Worm (Caenorhabditis elegans): ENCODE data around the gene M70.5.

Gene M70.5

DNA sequence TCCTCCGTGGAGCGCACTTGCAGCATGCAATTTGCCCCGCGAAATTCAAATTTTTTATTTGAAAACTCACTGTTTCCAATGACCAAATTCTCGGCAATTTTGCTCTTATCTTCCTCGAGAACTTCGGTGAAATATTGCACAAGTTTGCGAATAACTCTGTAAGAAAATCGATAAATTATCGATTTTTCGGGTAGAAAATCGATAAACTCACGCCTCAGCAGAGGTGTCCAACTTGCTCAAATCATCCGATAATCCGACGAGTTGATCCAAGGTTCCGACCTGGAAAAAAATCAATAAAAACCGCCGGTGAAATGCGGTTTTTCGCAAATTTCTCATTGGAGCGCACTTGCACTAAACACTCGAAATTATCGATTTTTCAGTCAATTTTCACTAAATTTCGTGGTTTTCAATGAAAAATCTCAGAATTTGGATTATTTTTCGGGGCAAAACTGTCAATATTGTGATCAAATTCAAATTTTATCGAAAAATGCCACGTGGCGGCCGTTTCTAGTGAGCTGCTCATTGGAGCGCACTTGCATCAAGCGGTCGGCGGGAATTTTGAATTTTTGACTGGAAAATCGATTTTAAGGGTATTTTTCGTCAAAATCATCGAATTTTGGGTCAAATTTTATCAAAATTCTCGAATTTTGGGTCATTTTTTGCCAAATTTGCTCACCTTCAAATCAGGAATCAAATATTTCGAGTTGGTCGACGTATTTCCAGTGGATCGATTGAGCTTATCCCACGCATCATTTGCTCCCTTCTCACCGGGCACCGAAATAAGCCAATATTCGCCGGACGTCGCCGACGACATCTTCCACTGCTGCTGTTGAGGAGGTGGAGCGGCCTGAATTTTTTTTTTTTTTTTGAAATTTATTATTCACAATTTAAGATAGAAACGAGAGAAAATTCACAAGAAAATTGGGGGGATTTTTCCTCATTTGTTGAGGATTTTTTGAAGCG is 38.6 kb upstream of the M70.5 start, which contains the start of gene vha-11:
vha-11 (minus strand) TSS at position 847 of the 963 bp plus-strand sequence.
- TF ChIP-seq F13C5.2 (tag; optimal IDR thresholded peaks at IDR 0.05), result no peak
- TF ChIP-seq B0310.2 (tag; optimal IDR thresholded peaks at IDR 0.05), result no peak
- TF ChIP-seq hmbx-1 (tag; optimal IDR thresholded peaks at IDR 0.05), result no peak
- TF ChIP-seq pes-1 (GFP tag; IDR thresholded peaks at IDR 0.05), result no peak
- no peak for TF ChIP-seq ceh-36 (tag; optimal IDR thresholded peaks at IDR 0.05)
- TF ChIP-seq tra-4 (tag; optimal IDR thresholded peaks at IDR 0.05), result no peak
- no peak for TF ChIP-seq hnd-1 (tag; optimal IDR thresholded peaks at IDR 0.05)
- no peak for TF ChIP-seq ets-7 (tag; optimal IDR thresholded peaks at IDR 0.05)
- TF ChIP-seq sea-1 (GFP tag; conservative IDR thresholded peaks at IDR 0.05), result no peak
- no peak for TF ChIP-seq ama-1 (optimal IDR thresholded peaks at IDR 0.05)
- TF ChIP-seq aly-1 (tag; optimal IDR thresholded peaks at IDR 0.05), result no peak
- no peak for TF ChIP-seq ceh-13 (GFP tag; optimal IDR thresholded peaks at IDR 0.05)
- no peak for TF ChIP-seq tbx-11 (GFP tag; IDR thresholded peaks at IDR 0.05)

DNA sequence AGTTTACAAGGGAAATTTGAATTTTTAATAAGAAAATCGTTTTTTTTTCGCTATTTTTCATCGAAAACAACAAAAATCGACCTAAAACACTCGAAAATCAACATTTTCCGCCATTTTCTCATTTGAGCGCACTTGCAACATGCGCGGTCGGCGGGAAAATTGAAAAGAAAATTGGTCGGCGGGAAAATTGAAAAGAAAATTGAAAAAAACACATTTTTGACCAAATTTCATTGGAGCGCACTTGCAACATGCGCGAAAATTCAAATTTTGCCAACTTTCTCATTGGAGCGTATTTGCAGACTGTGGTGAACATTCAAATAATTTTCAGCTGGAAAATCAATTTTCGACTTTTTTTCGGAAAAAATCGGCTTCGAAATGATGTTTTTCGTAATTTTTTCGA is 36.1 kb upstream of the M70.5 start:
- TF ChIP-seq aly-1 (tag; optimal IDR thresholded peaks at IDR 0.05), result no peak
- TF ChIP-seq hnd-1 (tag; optimal IDR thresholded peaks at IDR 0.05), result no peak
- TF ChIP-seq scrt-1 (GFP tag; IDR thresholded peaks at IDR 0.05), result no peak
- no peak for TF ChIP-seq hmbx-1 (tag; optimal IDR thresholded peaks at IDR 0.05)
- no peak for TF ChIP-seq B0310.2 (tag; optimal IDR thresholded peaks at IDR 0.05)
- no peak for TF ChIP-seq sea-1 (GFP tag; conservative IDR thresholded peaks at IDR 0.05)

- no peak for TF ChIP-seq ama-1 (optimal IDR thresholded peaks at IDR 0.05)
- TF ChIP-seq scrt-1 (GFP tag; IDR thresholded peaks at IDR 0.05), result no peak
- TF ChIP-seq tbx-11 (GFP tag; IDR thresholded peaks at IDR 0.05), result no peak
These were observed 32.8 kb upstream of the M70.5 start for ce11 chrIV:2308203-2308602.

DNA sequence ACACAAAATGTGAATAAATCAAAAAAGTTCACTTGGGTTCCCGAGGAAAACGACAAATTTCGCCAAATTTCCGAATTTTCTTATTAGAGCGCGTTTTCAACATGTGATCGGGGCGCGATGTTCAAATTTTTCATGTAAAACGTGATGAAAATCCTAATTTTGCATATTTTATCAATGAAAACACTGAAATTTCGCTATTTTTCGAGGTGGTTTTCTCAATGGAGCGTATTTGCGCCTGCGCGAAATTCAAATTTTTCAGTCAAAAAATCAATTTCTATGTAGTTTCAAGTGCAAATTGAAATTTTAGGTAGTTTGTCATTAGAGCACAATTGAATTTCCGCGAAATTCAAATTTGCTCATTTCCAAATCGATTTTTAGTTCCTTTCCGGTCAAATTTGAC is 32.0 kb upstream of the M70.5 start:
- TF ChIP-seq scrt-1 (GFP tag; IDR thresholded peaks at IDR 0.05), result no peak
- no peak for TF ChIP-seq pes-1 (GFP tag; IDR thresholded peaks at IDR 0.05)
- no peak for TF ChIP-seq tbx-11 (GFP tag; IDR thresholded peaks at IDR 0.05)
- no peak for TF ChIP-seq hmbx-1 (tag; optimal IDR thresholded peaks at IDR 0.05)
- TF ChIP-seq ama-1 (optimal IDR thresholded peaks at IDR 0.05), result no peak
- no peak for TF ChIP-seq ceh-36 (tag; optimal IDR thresholded peaks at IDR 0.05)
- TF ChIP-seq B0310.2 (tag; optimal IDR thresholded peaks at IDR 0.05), result no peak
- no peak for TF ChIP-seq F13C5.2 (tag; optimal IDR thresholded peaks at IDR 0.05)

DNA sequence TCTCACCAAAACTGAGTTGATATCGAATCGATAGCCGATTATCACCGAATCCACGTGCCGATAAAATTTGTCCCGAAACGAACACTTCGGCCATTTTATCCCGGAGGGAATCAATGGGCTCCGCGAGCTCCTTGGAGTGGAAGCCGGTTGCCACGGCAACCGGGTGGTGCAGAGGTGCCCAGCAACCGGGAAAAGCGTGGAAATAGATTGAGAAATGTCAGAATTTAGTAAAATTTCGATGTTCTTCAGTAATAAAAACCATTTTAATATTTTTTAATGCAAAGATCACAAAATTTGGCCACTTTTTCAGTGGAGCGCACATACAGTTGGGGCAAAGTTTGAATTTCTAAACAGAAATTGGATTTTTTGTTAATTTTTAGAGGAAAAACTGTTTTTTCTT is 31.0 kb upstream of the M70.5 start, which contains the start of gene mksr-2:
mksr-2 (minus strand) TSS at position 101 of the 400 bp plus-strand sequence.
- TF ChIP-seq aly-1 (tag; optimal IDR thresholded peaks at IDR 0.05), result no peak
- TF ChIP-seq scrt-1 (GFP tag; IDR thresholded peaks at IDR 0.05), result no peak
- TF ChIP-seq hnd-1 (tag; optimal IDR thresholded peaks at IDR 0.05), result no peak
- TF ChIP-seq ama-1 (optimal IDR thresholded peaks at IDR 0.05), result no peak
- no peak for TF ChIP-seq ets-7 (tag; optimal IDR thresholded peaks at IDR 0.05)
- no peak for TF ChIP-seq flt-1 (GFP tag; IDR thresholded peaks at IDR 0.05)
- no peak for TF ChIP-seq tbx-37 (GFP tag; conservative IDR thresholded peaks at IDR 0.05)
- TF ChIP-seq sea-1 (GFP tag; conservative IDR thresholded peaks at IDR 0.05), result no peak

ce11 chrIV:2300186-2300585 is 24.8 kb upstream of the M70.5 start, which contains the start of gene lin-1:
Gene lin-1, minus strand, starts transcription at chrIV:2300286.
- TF ChIP-seq pes-1 (GFP tag; IDR thresholded peaks at IDR 0.05) (no peak), F13C5.2 (tag; optimal IDR thresholded peaks at IDR 0.05) (no peak), aly-1 (tag; optimal IDR thresholded peaks at IDR 0.05) (no peak), ets-7 (tag; optimal IDR thresholded peaks at IDR 0.05) (no peak), tbx-11 (GFP tag; IDR thresholded peaks at IDR 0.05) (no peak)

DNA sequence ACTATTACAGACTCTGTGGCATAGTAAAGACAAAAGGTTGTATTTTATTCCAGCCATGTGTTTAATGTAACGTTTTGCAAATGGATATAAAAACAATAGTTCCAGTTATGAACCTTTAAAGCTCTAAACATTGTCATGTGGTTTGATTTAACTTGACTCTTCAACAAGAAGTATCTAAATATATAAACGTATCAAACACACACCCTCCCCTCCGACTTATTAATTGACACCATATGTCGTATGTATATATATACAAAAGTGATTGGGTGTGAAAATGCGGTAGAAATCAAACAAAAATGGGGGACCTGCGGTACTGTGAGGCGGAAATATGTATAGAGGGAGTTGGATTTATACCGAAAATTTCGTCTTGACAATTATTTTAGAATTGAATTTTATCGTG is 23.0 kb upstream of the M70.5 start:
- TF ChIP-seq ceh-36 (tag; optimal IDR thresholded peaks at IDR 0.05) (no peak), aly-1 (tag; optimal IDR thresholded peaks at IDR 0.05) (no peak), hmbx-1 (tag; optimal IDR thresholded peaks at IDR 0.05) (no peak), ceh-13 (GFP tag; optimal IDR thresholded peaks at IDR 0.05) (no peak), tbx-37 (GFP tag; conservative IDR thresholded peaks at IDR 0.05) (no peak), flt-1 (GFP tag; IDR thresholded peaks at IDR 0.05) (no peak), sea-1 (GFP tag; conservative IDR thresholded peaks at IDR 0.05) (no peak), scrt-1 (GFP tag; IDR thresholded peaks at IDR 0.05) (no peak), hmg-4 (GFP tag; optimal IDR thresholded peaks at IDR 0.05) (no peak), hnd-1 (tag; optimal IDR thresholded peaks at IDR 0.05) (no peak)

ce11 chrIV:2296639-2297038 is 21.2 kb upstream of the M70.5 start:
- TF ChIP-seq tra-4 (tag; optimal IDR thresholded peaks at IDR 0.05), result no peak
- no peak for TF ChIP-seq tbx-11 (GFP tag; IDR thresholded peaks at IDR 0.05)
- TF ChIP-seq ama-1 (optimal IDR thresholded peaks at IDR 0.05), result no peak
- TF ChIP-seq ets-7 (tag; optimal IDR thresholded peaks at IDR 0.05), result no peak
- no peak for TF ChIP-seq scrt-1 (GFP tag; IDR thresholded peaks at IDR 0.05)
- no peak for TF ChIP-seq tbx-37 (GFP tag; conservative IDR thresholded peaks at IDR 0.05)
- no peak for TF ChIP-seq hmbx-1 (tag; optimal IDR thresholded peaks at IDR 0.05)
- TF ChIP-seq sea-1 (GFP tag; conservative IDR thresholded peaks at IDR 0.05), result no peak
